Worm (Caenorhabditis elegans) whole organism, L2 larva: ENCODE measurements around the gene T06D8.2.

Experiments
- C34F6.9 ChIP-seq: fragments of 150-350 bp; optimal IDR thresholded peaks from 2 replicates; lab custom pipeline; 2014; ENCODE audit warnings: missing biosample characterization, missing genetic modification characterization
- ZK546.5 ChIP-seq: sonication (generic microtip); optimal IDR thresholded peaks from 2 replicates; lab custom pipeline; 2017; ENCODE audit warnings: missing biosample characterization, missing genetic modification characterization
- ama-1 ChIP-seq: fragments of 150-350 bp; optimal IDR thresholded peaks from 2 replicates; lab custom pipeline; 2018; ENCODE audit warnings: inconsistent platforms
- ceh-82 ChIP-seq: fragments of 150-350 bp; optimal IDR thresholded peaks from 2 replicates; lab custom pipeline; 2014; ENCODE audit warnings: missing biosample characterization, missing genetic modification characterization
- lin-13 ChIP-seq: fragments of 150-350 bp; optimal IDR thresholded peaks from 2 replicates; lab custom pipeline; 2014; ENCODE audit warnings: missing biosample characterization, missing genetic modification reagents, missing genetic modification characterization
- lin-39 ChIP-seq: fragments of 150-350 bp; optimal IDR thresholded peaks from 2 replicates; lab custom pipeline; 2014; ENCODE audit warnings: missing biosample characterization, missing genetic modification reagents, missing genetic modification characterization
- nhr-12 ChIP-seq: fragments of 150-350 bp; optimal IDR thresholded peaks from 2 replicates; lab custom pipeline; 2014; ENCODE audit warnings: missing biosample characterization, missing genetic modification characterization
- sem-4 ChIP-seq: fragments of 150-350 bp; optimal IDR thresholded peaks from 2 replicates; lab custom pipeline; 2014; ENCODE audit warnings: missing biosample characterization, missing genetic modification reagents, missing genetic modification characterization
- skn-1 ChIP-seq: sonication (generic microtip); optimal IDR thresholded peaks from 2 replicates; lab custom pipeline; 2017; ENCODE audit warnings: missing biosample characterization, missing genetic modification characterization
- snpc-4 ChIP-seq: fragments of 150-350 bp; optimal IDR thresholded peaks from 2 replicates; lab custom pipeline; 2014; ENCODE audit warnings: missing biosample characterization, missing genetic modification characterization
- ztf-11 ChIP-seq: sonication (generic microtip); optimal IDR thresholded peaks from 2 replicates; lab custom pipeline; 2017; ENCODE audit warnings: missing biosample characterization, missing genetic modification characterization

ce11 chrII:11238869-11239647 lies 12.6 kb downstream of the T06D8.2 start, which contains the start of the genes rpn-9 and T06D8.9:
- peak; percentile 95 for TF ChIP-seq C34F6.9 (tag; lab: Kevin White, UChicago)
- peak; percentile 86 for TF ChIP-seq snpc-4 (tag; lab: Kevin White, UChicago)
- no peak for TF ChIP-seq nhr-12 (tag; lab: Kevin White, UChicago)
- TF ChIP-seq sem-4 (tag; lab: Kevin White, UChicago), result no peak
- no peak for TF ChIP-seq ceh-82
- TF ChIP-seq skn-1, result peak; percentile 57
- no peak for TF ChIP-seq ama-1 (lab: Kevin White, UChicago)
- peak; percentile 85 for TF ChIP-seq lin-13 (GFP tag; lab: Kevin White, UChicago)
- TF ChIP-seq lin-39 (tag; lab: Kevin White, UChicago), result no peak
- no peak for TF ChIP-seq ZK546.5 (tag; lab: Kevin White, UChicago)
- no peak for TF ChIP-seq ztf-11 (tag; lab: Kevin White, UChicago)
